Worm (Caenorhabditis elegans) whole organism, late embryonic: ENCODE data around the gene T19C3.3.

ENCODE experiments used
- elt-2 ChIP-seq: sonication (generic microtip); optimal IDR thresholded peaks from 2 replicates; lab custom pipeline; 2016; ENCODE audit warnings: missing genetic modification reagents, missing genetic modification characterization, missing compliant biosample characterization
- npax-4 ChIP-seq: sonication (generic microtip); optimal IDR thresholded peaks from 2 replicates; lab custom pipeline; 2016; ENCODE audit warnings: missing genetic modification characterization, missing compliant biosample characterization

- no peak for TF ChIP-seq npax-4 (tag; lab: Kevin White, UChicago)
- TF ChIP-seq elt-2: no peak
These were observed 21.7 kb upstream of the T19C3.3 start, which contains the start of gene T19C3.7 for ce11 chrIII:636067-636466.
